Worm (Caenorhabditis elegans): ENCODE data around the gene pigx-1.
A peak's percentile ranks its signal among the peaks of the same experiment; 100 is the strongest.

The pigx-1 gene

DNA sequence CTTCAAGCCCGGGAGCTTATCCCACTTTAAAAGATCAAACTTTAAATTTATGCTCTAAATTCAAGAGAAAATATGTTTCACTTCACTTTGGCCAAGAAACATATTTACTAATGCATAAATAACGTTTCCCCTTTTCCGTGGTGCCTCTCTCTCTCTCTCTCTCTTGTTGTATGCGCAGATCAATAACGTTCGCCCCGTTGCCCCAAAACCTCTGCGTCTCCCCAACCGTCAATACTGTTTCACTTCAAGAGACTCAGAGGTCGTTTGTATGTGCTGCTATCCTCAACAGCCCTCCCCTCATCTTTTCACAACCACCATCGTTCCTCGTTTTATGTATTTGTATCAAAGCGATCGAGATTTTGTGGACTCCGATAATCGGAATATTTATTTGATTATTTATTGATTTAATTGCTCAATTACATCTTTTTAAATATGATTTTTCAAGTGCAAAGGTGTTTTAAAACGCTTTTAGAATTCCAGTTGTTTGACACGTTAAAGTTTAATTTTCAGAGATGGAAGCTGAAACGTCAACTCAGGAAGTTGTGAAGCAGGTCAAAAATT is 7.0 kb upstream of the pigx-1 start, which contains the start of gene ife-4 (continued):
- peak; percentile 20 for TF ChIP-seq nhr-47 (tag; optimal IDR thresholded peaks at IDR 0.05)
- peak; percentile 7 for TF ChIP-seq fkh-8 (tag; optimal IDR thresholded peaks at IDR 0.05)
- TF ChIP-seq lin-14 (GFP tag; optimal IDR thresholded peaks at IDR 0.05), result peak; percentile 85
- TF ChIP-seq lin-35 (GFP tag; optimal IDR thresholded peaks at IDR 0.05), result peak in 1 of 2 experiments; percentile 39
- TF ChIP-seq ztf-4 (tag; optimal IDR thresholded peaks at IDR 0.05), result no peak
- no peak for TF ChIP-seq alr-1 (tag; optimal IDR thresholded peaks at IDR 0.05; ENCODE audit: borderline replicate concordance)
- no peak for TF ChIP-seq ztf-11 (tag; optimal IDR thresholded peaks at IDR 0.05)
- no peak for TF ChIP-seq hpl-2 (GFP tag; optimal IDR thresholded peaks at IDR 0.05)
- peak; percentile 43 for TF ChIP-seq snu-23 (GFP tag; optimal IDR thresholded peaks at IDR 0.05)
- TF ChIP-seq lir-3 (tag; optimal IDR thresholded peaks at IDR 0.05; ENCODE audit: poor library complexity), result peak; percentile 28

DNA sequence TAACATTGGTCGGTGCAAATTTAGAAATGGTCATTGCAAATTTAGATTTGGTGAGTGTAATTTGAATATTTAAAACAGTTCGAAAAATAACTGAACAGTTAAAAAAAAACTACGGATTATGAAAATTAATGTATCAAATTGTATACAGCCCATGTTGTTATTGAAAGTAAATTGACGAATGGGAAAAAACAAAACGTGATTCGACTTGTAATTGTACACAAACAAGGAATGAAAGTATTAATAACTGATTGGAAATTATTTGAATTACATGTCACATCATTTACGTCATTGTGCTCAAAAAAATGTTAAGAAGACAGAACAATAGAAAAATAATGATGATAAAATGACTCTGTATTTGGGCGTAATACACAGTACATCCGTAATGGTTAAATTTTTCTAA is 2.5 kb downstream of the pigx-1 start:
- TF ChIP-seq dsc-1 (tag; optimal IDR thresholded peaks at IDR 0.05) (no peak), lin-39 (tag; optimal IDR thresholded peaks at IDR 0.05) (peak; percentile 16), nhr-85 (tag) (peak; percentile 16), unc-98 (GFP tag; IDR thresholded peaks at IDR 0.05) (no peak), nhr-12 (tag; optimal IDR thresholded peaks at IDR 0.05) (no peak), ceh-63 (GFP tag; optimal IDR thresholded peaks at IDR 0.05) (no peak), alr-1 (tag; optimal IDR thresholded peaks at IDR 0.05; ENCODE audit: borderline replicate concordance) (no peak), sptf-1 (tag; optimal IDR thresholded peaks at IDR 0.05) (no peak), egl-27 (tag; optimal IDR thresholded peaks at IDR 0.05) (no peak), nhr-77 (tag; optimal IDR thresholded peaks at IDR 0.05) (no peak)

DNA sequence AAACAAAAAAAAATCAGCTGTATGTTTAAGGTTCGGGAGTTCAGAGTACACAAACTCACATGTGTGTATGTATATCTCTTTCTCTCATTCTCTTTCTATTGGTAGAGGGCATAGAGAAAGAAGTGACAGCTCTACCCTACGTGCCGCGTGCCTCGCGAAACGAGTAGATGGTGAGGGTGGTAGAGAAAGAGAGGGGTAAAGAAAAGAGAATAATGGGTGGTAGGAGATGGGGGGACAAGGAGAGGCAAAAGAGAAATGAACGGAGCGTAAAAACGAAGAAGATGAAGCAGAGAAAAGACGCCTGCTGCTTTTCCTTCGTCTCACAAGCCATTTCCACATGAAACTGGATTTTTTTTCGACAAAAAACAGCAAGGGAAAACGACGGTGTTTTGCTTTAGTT is 3.7 kb downstream of the pigx-1 start:
- TF ChIP-seq sox-4 (tag; optimal IDR thresholded peaks at IDR 0.05), result peak; percentile 31
- TF ChIP-seq lin-15B (tag; optimal IDR thresholded peaks at IDR 0.05), result no peak
- TF ChIP-seq ces-1 (GFP tag; optimal IDR thresholded peaks at IDR 0.05), result no peak
- peak; percentile 80 for TF ChIP-seq xbp-1 (tag; optimal IDR thresholded peaks at IDR 0.05)
- peak; percentile 64 for TF ChIP-seq pax-3 (tag; optimal IDR thresholded peaks at IDR 0.05)
- TF ChIP-seq blmp-1 (tag; optimal IDR thresholded peaks at IDR 0.05), result peak; percentile 96
- TF ChIP-seq rnt-1 (tag; optimal IDR thresholded peaks at IDR 0.05), result peak; percentile 89
- no peak for TF ChIP-seq unc-30 (tag; optimal IDR thresholded peaks at IDR 0.05)
- peak; percentile 82 for TF ChIP-seq egl-13 (tag; optimal IDR thresholded peaks at IDR 0.05)
- peak; percentile 81 for TF ChIP-seq lin-13 (GFP tag; optimal IDR thresholded peaks at IDR 0.05)
- no peak for TF ChIP-seq nhr-76 (tag; optimal IDR thresholded peaks at IDR 0.05)
- TF ChIP-seq jun-1 (tag; optimal IDR thresholded peaks at IDR 0.05), result peak; percentile 89
- TF ChIP-seq pag-3 (tag; optimal IDR thresholded peaks at IDR 0.05; ENCODE audit: borderline replicate concordance, insufficient read depth), result peak; percentile 51
- TF ChIP-seq aha-1 (tag; optimal IDR thresholded peaks at IDR 0.05), result peak; percentile 43
- TF ChIP-seq nhr-84 (tag; optimal IDR thresholded peaks at IDR 0.05), result no peak
- peak; percentile 93 for TF ChIP-seq tbx-2 (tag; optimal IDR thresholded peaks at IDR 0.05)
- TF ChIP-seq C04F5.9 (tag; optimal IDR thresholded peaks at IDR 0.05), result peak; percentile 63
- peak; percentile 93 for TF ChIP-seq fkh-8 (tag; optimal IDR thresholded peaks at IDR 0.05)
- TF ChIP-seq alr-1 (tag; optimal IDR thresholded peaks at IDR 0.05; ENCODE audit: borderline replicate concordance), result no peak
- no peak for TF ChIP-seq unc-98 (GFP tag; IDR thresholded peaks at IDR 0.05)
- no peak for TF ChIP-seq ceh-90 (tag; optimal IDR thresholded peaks at IDR 0.05)
- peak; percentile 78 to 90 for TF ChIP-seq lsy-2 (tag; optimal IDR thresholded peaks at IDR 0.05)
- TF ChIP-seq nhr-77 (tag; optimal IDR thresholded peaks at IDR 0.05), result peak; percentile 87
- TF ChIP-seq hlh-17 (GFP tag; optimal IDR thresholded peaks at IDR 0.05; ENCODE audit: borderline replicate concordance), result no peak
- no peak for TF ChIP-seq Y116A8C.19 (tag; optimal IDR thresholded peaks at IDR 0.05; ENCODE audit: borderline replicate concordance)
- TF ChIP-seq efl-1 (optimal IDR thresholded peaks at IDR 0.05), result peak; percentile 65 to 77
- peak; percentile 35 to 95 for TF ChIP-seq efl-1 (GFP tag; optimal IDR thresholded peaks at IDR 0.05 in 1 of 2)
- peak; percentile 74 for TF ChIP-seq ceh-88 (GFP tag; IDR thresholded peaks at IDR 0.05)
- TF ChIP-seq ama-1 (optimal IDR thresholded peaks at IDR 0.05), result no peak
- TF ChIP-seq lin-35 (GFP tag; optimal IDR thresholded peaks at IDR 0.05), result peak; percentile 60 to 88
- TF ChIP-seq lir-3 (tag; optimal IDR thresholded peaks at IDR 0.05; ENCODE audit: poor library complexity), result peak; percentile 70
- 0 out of 2 replicates have a peak, but pooled peaks have one; percentile 17 for TF ChIP-seq grh-1 (GFP tag; IDR thresholded peaks at IDR 0.05)
- TF ChIP-seq unc-130 (tag; optimal IDR thresholded peaks at IDR 0.05), result peak; percentile 78
- TF ChIP-seq C16A3.4 (tag; optimal IDR thresholded peaks at IDR 0.05), result peak; percentile 92
- TF ChIP-seq nhr-20 (tag; optimal IDR thresholded peaks at IDR 0.05), result peak; percentile 95
- peak; percentile 98 for TF ChIP-seq skn-1 (tag; optimal IDR thresholded peaks at IDR 0.05)

Data from whole organism, L1 larva.